Worm (Caenorhabditis elegans): ENCODE measurements around the gene rps-5.

DNA sequence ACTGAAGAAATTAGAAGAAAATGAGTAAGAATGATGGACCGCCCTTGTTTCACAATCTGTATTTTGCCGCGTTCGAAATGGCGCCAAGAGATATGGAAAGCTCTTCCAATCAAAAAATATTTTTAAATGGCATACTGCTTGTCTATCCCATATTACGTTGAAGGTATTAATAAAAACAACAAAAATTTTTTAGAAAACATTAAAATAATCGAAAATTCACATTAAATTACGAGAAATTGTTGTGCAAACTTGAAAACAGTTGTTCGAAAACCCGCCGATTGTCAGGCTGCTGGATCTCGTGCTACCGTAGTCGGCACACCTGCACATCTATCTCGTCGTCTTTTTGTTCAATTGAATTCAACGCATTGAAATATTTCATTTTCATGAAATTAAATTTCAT, 27.2 kb downstream of the rps-5 start, which contains the start of gene klc-1:
- no peak for TF ChIP-seq him-1 (tag; optimal IDR thresholded peaks at IDR 0.05)
- no peak for TF ChIP-seq W03F9.2 (tag; optimal IDR thresholded peaks at IDR 0.05)
